Worm (Caenorhabditis elegans) whole organism, mixed stage, embryonic: ENCODE results near the gene F09C6.16.

Experiments used
- M03D4.4 ChIP-seq: sonication (generic microtip); optimal IDR thresholded peaks from 2 replicates; lab custom pipeline; 2017; ENCODE audit warnings: mild to moderate bottlenecking, missing genetic modification characterization, missing compliant biosample characterization
- blmp-1 ChIP-seq: fragments of 150-350 bp; optimal IDR thresholded peaks from 2 replicates; lab custom pipeline; 2014; ENCODE audit warnings: missing biosample characterization, missing genetic modification characterization
- elt-3 ChIP-seq: fragments of 150-350 bp; optimal IDR thresholded peaks from 2 replicates; lab custom pipeline; 2014; ENCODE audit warnings: missing biosample characterization, missing genetic modification characterization
- hlh-1 ChIP-seq: fragments of 150-350 bp; optimal IDR thresholded peaks from 2 replicates; lab custom pipeline; 2014; ENCODE audit warnings: missing biosample characterization, missing genetic modification reagents, missing genetic modification characterization
- lin-13 ChIP-seq: fragments of 150-350 bp; optimal IDR thresholded peaks from 2 replicates; lab custom pipeline; 2014; ENCODE audit warnings: missing biosample characterization, missing genetic modification characterization
- mep-1 ChIP-seq: fragments of 150-350 bp; optimal IDR thresholded peaks from 2 replicates; lab custom pipeline; 2017; ENCODE audit warnings: missing biosample characterization, missing genetic modification reagents, missing genetic modification characterization, inconsistent platforms
- nhr-28 ChIP-seq: fragments of 150-350 bp; optimal IDR thresholded peaks from 2 replicates; lab custom pipeline; 2014; ENCODE audit warnings: missing biosample characterization, missing genetic modification characterization
- nhr-76 ChIP-seq: sonication (generic microtip); optimal IDR thresholded peaks from 2 replicates; lab custom pipeline; 2017; ENCODE audit warnings: missing biosample characterization, missing genetic modification characterization
- pha-4 ChIP-seq: fragments of 150-350 bp; optimal IDR thresholded peaks from 2 replicates; lab custom pipeline; 2018; ENCODE audit warnings: missing biosample characterization, missing genetic modification reagents, missing genetic modification characterization
- snpc-4 ChIP-seq: fragments of 150-350 bp; optimal IDR thresholded peaks from 2 replicates; lab custom pipeline; 2014; ENCODE audit warnings: missing biosample characterization, missing genetic modification characterization
- unc-62 ChIP-seq: fragments of 150-350 bp; optimal IDR thresholded peaks from 2 replicates; lab custom pipeline; 2014; ENCODE audit warnings: missing biosample characterization, missing genetic modification reagents, missing genetic modification characterization

- TF ChIP-seq blmp-1 (tag; lab: Kevin White, UChicago) (no peak), M03D4.4 (no peak), nhr-76 (tag; lab: Kevin White, UChicago) (no peak), elt-3 (tag; lab: Kevin White, UChicago) (no peak), mep-1 (no peak), lin-13 (tag; lab: Kevin White, UChicago) (no peak), unc-62 (GFP tag; lab: Kevin White, UChicago) (no peak), pha-4 (tag; lab: Kevin White, UChicago) (no peak), snpc-4 (tag; lab: Kevin White, UChicago) (no peak), nhr-28 (no peak), hlh-1 (tag; lab: Kevin White, UChicago) (no peak)
Observed at ce11 chrV:16919675-16920074, 9.9 kb upstream of the F09C6.16 start.
